Worm (Caenorhabditis elegans) whole organism, L4 larva: ENCODE data around the gene clc-25.

ENCODE experiments used
- ceh-44 ChIP-seq: fragments of 200-800 bp; sonication (Bioruptor generic); IDR thresholded peaks from 2 replicates; pipeline ENCODE4 v1.3.6; 2022; ENCODE audit warnings: missing genetic modification reagents, missing genetic modification characterization, missing compliant biosample characterization
- ceh-82 ChIP-seq: sonication (generic microtip); optimal IDR thresholded peaks from 2 replicates; lab custom pipeline; 2017; ENCODE audit warnings: missing biosample characterization, missing genetic modification characterization
- nhr-28 ChIP-seq: fragments of 150-350 bp; optimal IDR thresholded peaks from 2 replicates; lab custom pipeline; 2014; ENCODE audit warnings: missing biosample characterization, missing genetic modification characterization
- nhr-76 ChIP-seq: fragments of 150-350 bp; optimal IDR thresholded peaks from 2 replicates; lab custom pipeline; 2014; ENCODE audit warnings: missing biosample characterization, missing genetic modification characterization
- pqm-1 ChIP-seq: sonication (generic microtip); optimal IDR thresholded peaks from 2 replicates; lab custom pipeline; 2017; ENCODE audit warnings: missing biosample characterization, missing genetic modification characterization

- no peak for TF ChIP-seq nhr-28 (tag; lab: Kevin White, UChicago)
- no peak for TF ChIP-seq ceh-44 (GFP tag; lab: Robert Waterston, UW)
- TF ChIP-seq nhr-76 (tag; lab: Kevin White, UChicago): no peak
- no peak for TF ChIP-seq ceh-82 (tag; lab: Kevin White, UChicago)
- TF ChIP-seq pqm-1 (tag; lab: Kevin White, UChicago): no peak
These were observed 16.4 kb downstream of the clc-25 start, which contains the start of gene clc-24 for ce11 chrIII:1009775-1010174.
